Worm (Caenorhabditis elegans) whole organism, L4/young adult: ENCODE measurements around the gene C53B7.2.

Experiments
- W03F9.2 ChIP-seq: fragments of 150-350 bp; optimal IDR thresholded peaks from 2 replicates; lab custom pipeline; 2014; ENCODE audit warnings: missing biosample characterization, missing genetic modification characterization
- dao-5 ChIP-seq: sonication (generic microtip); optimal IDR thresholded peaks from 2 replicates; lab custom pipeline; 2016; ENCODE audit warnings: missing genotype, missing genetic modification characterization, moderate library complexity, missing compliant biosample characterization
- him-1 ChIP-seq: sonication (generic microtip); optimal IDR thresholded peaks from 2 replicates; lab custom pipeline; 2016; ENCODE audit warnings: missing genotype, missing genetic modification reagents, missing genetic modification characterization, missing compliant biosample characterization

ce11 chrX:6808640-6809039 is 37.4 kb upstream of the C53B7.2 start:
- TF ChIP-seq him-1 (tag; lab: Kevin White, UChicago) (no peak), W03F9.2 (tag; lab: Kevin White, UChicago) (no peak), dao-5 (tag; lab: Kevin White, UChicago) (no peak)
